Fruit fly (Drosophila melanogaster) whole organism, embryonic: ENCODE measurements around the gene CG31360.

Source experiments
- Asciz ChIP-seq: fragments of 200-800 bp; sonication (Bioruptor generic); optimal IDR thresholded peaks from 2 replicates; lab custom pipeline; 2017; ENCODE audit warnings: missing biosample characterization, mild to moderate bottlenecking, missing genetic modification characterization, missing genetic modification reagents
- C15 ChIP-seq: fragments of 200-800 bp; sonication (Bioruptor generic); IDR thresholded peaks from 3 replicates; pipeline ENCODE4 v1.3.6; 2022; ENCODE audit warnings: missing biosample characterization, missing genetic modification characterization
- CG10147 ChIP-seq: fragments of 200-800 bp; sonication (Bioruptor generic); optimal IDR thresholded peaks from 2 replicates; lab custom pipeline; 2019; ENCODE audit warnings: missing biosample characterization, mild to moderate bottlenecking, missing genetic modification characterization, moderate library complexity
- CG10274 ChIP-seq: fragments of 200-800 bp; sonication (Bioruptor generic); optimal IDR thresholded peaks from 3 replicates; lab custom pipeline; 2017; ENCODE audit warnings: missing biosample characterization, mild to moderate bottlenecking, missing genetic modification characterization
- CG10431 ChIP-seq: fragments of 200-800 bp; sonication (Bioruptor generic); optimal IDR thresholded peaks from 3 replicates; lab custom pipeline; 2018; ENCODE audit warnings: missing biosample characterization, mild to moderate bottlenecking, missing genetic modification characterization
- CG10979 ChIP-seq: fragments of 200-800 bp; sonication (Bioruptor generic); optimal IDR thresholded peaks from 2 replicates; lab custom pipeline; 2018; ENCODE audit warnings: missing biosample characterization, mild to moderate bottlenecking, missing genetic modification characterization, moderate library complexity
- CG12219 ChIP-seq: fragments of 200-800 bp; sonication (Bioruptor generic); optimal IDR thresholded peaks from 3 replicates; lab custom pipeline; 2018; ENCODE audit warnings: missing biosample characterization, mild to moderate bottlenecking, missing genetic modification characterization
- CG1602 ChIP-seq: fragments of 200-800 bp; sonication (Bioruptor generic); optimal IDR thresholded peaks from 3 replicates; lab custom pipeline; 2016; ENCODE audit warnings: missing biosample characterization, missing genetic modification characterization
- CG17612 ChIP-seq: fragments of 200-800 bp; sonication (Bioruptor generic); IDR thresholded peaks from 2 replicates; pipeline ENCODE4 v1.3.6; 2022; ENCODE audit warnings: missing biosample characterization, missing genetic modification characterization
- CG18619 ChIP-seq: fragments of 200-800 bp; sonication (Bioruptor generic); optimal IDR thresholded peaks from 3 replicates; lab custom pipeline; 2017; ENCODE audit warnings: missing biosample characterization, mild to moderate bottlenecking, missing genetic modification characterization
- CG6683 ChIP-seq: fragments of 200-800 bp; sonication (Bioruptor generic); optimal IDR thresholded peaks from 2 replicates; lab custom pipeline; 2017; ENCODE audit warnings: missing biosample characterization, mild to moderate bottlenecking, missing genetic modification characterization, missing genetic modification reagents
- CG7556 ChIP-seq: fragments of 200-800 bp; sonication (Bioruptor generic); optimal IDR thresholded peaks from 2 replicates; lab custom pipeline; 2017; ENCODE audit warnings: missing biosample characterization, mild to moderate bottlenecking, missing genetic modification characterization
- CG7963 ChIP-seq: fragments of 200-800 bp; sonication (Bioruptor generic); IDR thresholded peaks from 3 replicates; pipeline ENCODE4 v1.3.6; 2022; ENCODE audit warnings: missing biosample characterization, missing genetic modification characterization; ENCODE audit not compliant: partially characterized antibody
- CG8089 ChIP-seq: fragments of 200-800 bp; sonication (Bioruptor generic); optimal IDR thresholded peaks from 3 replicates; lab custom pipeline; 2016; ENCODE audit warnings: missing biosample characterization, missing genetic modification characterization
- CG9932 ChIP-seq: fragments of 200-800 bp; sonication (Bioruptor generic); IDR thresholded peaks from 2 replicates; pipeline ENCODE4 v1.3.6; 2022; ENCODE audit warnings: missing biosample characterization, missing genetic modification characterization
- Dip2 ChIP-seq: fragments of 200-800 bp; sonication (Bioruptor generic); IDR thresholded peaks from 2 replicates; pipeline ENCODE4 v1.3.6; 2022; ENCODE audit warnings: missing biosample characterization, missing genetic modification characterization
- Dref ChIP-seq: fragments of 200-800 bp; sonication (Bioruptor generic); IDR thresholded peaks from 2 replicates; pipeline ENCODE4 v1.3.6; 2022; ENCODE audit warnings: missing biosample characterization, missing genetic modification characterization
- Hr78 ChIP-seq, 2 experiments: fragments of 200-800 bp in 1 of 2; fragments of >200 bp in 1 of 2; sonication (Bioruptor generic) in 1 of 2; optimal IDR thresholded peaks; 2 replicates each; lab custom pipeline; 2017 to 2019; ENCODE audit warnings: missing biosample characterization in 2 of 2, missing genetic modification characterization in 2 of 2, mild to moderate bottlenecking in 1 of 2, moderate library complexity in 1 of 2
- MBD-R2 ChIP-seq: fragments of 200-800 bp; sonication (Bioruptor generic); IDR thresholded peaks from 2 replicates; pipeline ENCODE4 v1.3.6; 2022; ENCODE audit warnings: missing biosample characterization, missing genetic modification characterization
- Neu2 ChIP-seq: fragments of 200-800 bp; sonication (Bioruptor generic); optimal IDR thresholded peaks from 3 replicates; lab custom pipeline; 2016; ENCODE audit warnings: missing biosample characterization, missing genetic modification characterization, borderline replicate concordance
- Nf-YA ChIP-seq: fragments of 200-800 bp; sonication (Bioruptor generic); IDR thresholded peaks from 2 replicates; pipeline ENCODE4 v1.3.6; 2022; ENCODE audit warnings: missing biosample characterization, missing genetic modification characterization
- Oaz ChIP-seq: fragments of 200-800 bp; sonication (Bioruptor generic); IDR thresholded peaks from 2 replicates; pipeline ENCODE4 v1.3.6; 2022; ENCODE audit warnings: missing biosample characterization, missing genetic modification characterization
- Poxn ChIP-seq: fragments of 200-800 bp; sonication (Bioruptor generic); IDR thresholded peaks from 2 replicates; pipeline ENCODE4 v1.3.6; 2022; ENCODE audit warnings: missing biosample characterization, missing genetic modification characterization
- Ravus ChIP-seq: fragments of 200-800 bp; sonication (Bioruptor generic); IDR thresholded peaks from 2 replicates; pipeline ENCODE4 v1.3.6; 2022; ENCODE audit warnings: missing biosample characterization, missing genetic modification characterization
- Six4 ChIP-seq: fragments of 200-800 bp; sonication (Bioruptor generic); optimal IDR thresholded peaks from 2 replicates; lab custom pipeline; 2016; ENCODE audit warnings: missing biosample characterization, missing genetic modification characterization
- Taf1 ChIP-seq: fragments of 200-800 bp; sonication (Bioruptor generic); IDR thresholded peaks from 2 replicates; pipeline ENCODE4 v1.3.6; 2022; ENCODE audit warnings: missing biosample characterization, missing genetic modification characterization
- caup ChIP-seq: fragments of 200-800 bp; sonication (Bioruptor generic); optimal IDR thresholded peaks from 3 replicates; lab custom pipeline; 2017; ENCODE audit warnings: missing biosample characterization, mild to moderate bottlenecking, missing genetic modification characterization, moderate library complexity; ENCODE audit not compliant: severe bottlenecking
- ems ChIP-seq: fragments of 200-800 bp; sonication (Bioruptor generic); optimal IDR thresholded peaks from 3 replicates; lab custom pipeline; 2016; ENCODE audit warnings: missing biosample characterization, missing genetic modification characterization
- grn ChIP-seq: fragments of 200-800 bp; sonication (Bioruptor generic); optimal IDR thresholded peaks from 3 replicates; lab custom pipeline; 2017; ENCODE audit warnings: missing biosample characterization, missing genetic modification characterization
- jumu ChIP-seq: fragments of 200-800 bp; sonication (Bioruptor generic); optimal IDR thresholded peaks from 3 replicates; lab custom pipeline; 2016; ENCODE audit warnings: missing biosample characterization, missing genetic modification characterization
- lov ChIP-seq, 2 experiments: fragments of 200-800 bp in 1 of 2; fragments of >200 bp in 1 of 2; sonication (Bioruptor generic) in 1 of 2; IDR thresholded peaks in 1 of 2; optimal IDR thresholded peaks in 1 of 2; 2 replicates in 1 of 2; 3 replicates in 1 of 2; pipeline versions ENCODE4 v1.3.6 to Lab custom; 2017 to 2022; ENCODE audit warnings: missing biosample characterization in 1 of 2, missing genetic modification characterization in 1 of 2
- odd ChIP-seq: fragments of 200-800 bp; sonication (Bioruptor generic); optimal IDR thresholded peaks from 2 replicates; lab custom pipeline; 2017; ENCODE audit warnings: missing biosample characterization, mild to moderate bottlenecking, missing genetic modification characterization
- otp ChIP-seq: fragments of 200-800 bp; sonication (Bioruptor generic); IDR thresholded peaks from 3 replicates; pipeline ENCODE4, ENCODE4 v1.3.6; 2022; ENCODE audit warnings: missing biosample characterization, missing genetic modification characterization
- pfk ChIP-seq: fragments of 200-800 bp; sonication (Bioruptor generic); optimal IDR thresholded peaks from 2 replicates; lab custom pipeline; 2018; ENCODE audit warnings: missing biosample characterization, mild to moderate bottlenecking, missing genetic modification characterization, moderate library complexity
- phol ChIP-seq: fragments of 200-800 bp; sonication (Bioruptor generic); optimal IDR thresholded peaks from 3 replicates; lab custom pipeline; 2018; ENCODE audit warnings: missing biosample characterization, mild to moderate bottlenecking, missing genetic modification characterization, moderate library complexity
- pros ChIP-seq: fragments of 200-800 bp; sonication (Bioruptor generic); optimal IDR thresholded peaks from 3 replicates; lab custom pipeline; 2019; ENCODE audit warnings: missing biosample characterization, mild to moderate bottlenecking, missing genetic modification characterization, moderate library complexity
- ranshi ChIP-seq: fragments of 200-800 bp; sonication (Bioruptor generic); IDR thresholded peaks from 2 replicates; pipeline ENCODE4 v1.3.6; 2022; ENCODE audit warnings: missing biosample characterization, missing genetic modification characterization
- rib ChIP-seq: fragments of 200-800 bp; sonication (Bioruptor generic); IDR thresholded peaks from 2 replicates; pipeline ENCODE4 v1.3.6; 2022; ENCODE audit warnings: missing biosample characterization, missing genetic modification characterization
- sens ChIP-seq: fragments of 200-800 bp; sonication (Bioruptor generic); peaks from one replicate; lab custom pipeline; 2016; ENCODE audit warnings: missing biosample characterization, missing genetic modification characterization
- sqz ChIP-seq: fragments of 200-800 bp; sonication (Bioruptor generic); optimal IDR thresholded peaks from 3 replicates; lab custom pipeline; 2018; ENCODE audit warnings: missing biosample characterization, mild to moderate bottlenecking, missing genetic modification characterization
- sr ChIP-seq: fragments of 200-800 bp; sonication (Bioruptor generic); IDR thresholded peaks from 3 replicates; pipeline ENCODE4 v1.3.6; 2022; ENCODE audit warnings: missing biosample characterization, missing genetic modification characterization
- stwl ChIP-seq: fragments of 200-800 bp; sonication (Bioruptor generic); optimal IDR thresholded peaks from 3 replicates; lab custom pipeline; 2018; ENCODE audit warnings: missing biosample characterization, mild to moderate bottlenecking, missing genetic modification characterization, moderate library complexity
- tap ChIP-seq: fragments of 200-800 bp; optimal IDR thresholded peaks from 3 replicates; lab custom pipeline; 2019; ENCODE audit warnings: missing biosample characterization, mild to moderate bottlenecking, missing genetic modification characterization, moderate library complexity
- tin ChIP-seq: fragments of 200-800 bp; sonication (Bioruptor generic); optimal IDR thresholded peaks from 3 replicates; lab custom pipeline; 2016; ENCODE audit warnings: missing biosample characterization, missing genetic modification characterization
- toy ChIP-seq: fragments of 200-800 bp; sonication (Bioruptor generic); IDR thresholded peaks from 2 replicates; pipeline ENCODE4 v1.3.6; 2022; ENCODE audit warnings: missing biosample characterization, missing genetic modification characterization
- twi ChIP-seq: fragments of 200-800 bp; optimal IDR thresholded peaks from 2 replicates; lab custom pipeline; 2019; ENCODE audit warnings: missing biosample characterization, mild to moderate bottlenecking, missing genetic modification characterization, moderate library complexity
- unpg ChIP-seq: fragments of 200-800 bp; sonication (Bioruptor generic); optimal IDR thresholded peaks from 3 replicates; lab custom pipeline; 2018; ENCODE audit warnings: missing biosample characterization, mild to moderate bottlenecking, missing genetic modification characterization, moderate library complexity
- vfl ChIP-seq: fragments of 200-800 bp; sonication (Bioruptor generic); optimal IDR thresholded peaks from 2 replicates; lab custom pipeline; 2016; ENCODE audit warnings: missing biosample characterization, missing genetic modification characterization

Gene CG31360

dm6 chr3R:17703691-17704537 lies 19.0 kb downstream of the CG31360 start (continued):
- TF ChIP-seq CG6683 (GFP tag; lab: Kevin White, UChicago) (peak; percentile 96), Six4 (peak; percentile 99), Nf-YA (GFP tag; lab: Robert Waterston, UW) (peak; percentile 98), grn (GFP tag; lab: Kevin White, UChicago) (peak; percentile 95), Oaz (peak; percentile 97), jumu (GFP tag; lab: Kevin White, UChicago) (peak; percentile 99), CG9932 (peak; percentile 98), Taf1 (GFP tag; lab: Robert Waterston, UW) (peak; percentile 98), Poxn (GFP tag; lab: Robert Waterston, UW) (peak; percentile 98), CG10147 (GFP tag; lab: Kevin White, UChicago) (peak; percentile 97), toy (GFP tag; lab: Robert Waterston, UW) (peak; percentile 96), sqz (GFP tag; lab: Kevin White, UChicago) (peak; percentile 96), CG10274 (GFP tag; lab: Kevin White, UChicago) (peak; percentile 93), tap (tag; lab: Kevin White, UChicago) (peak; percentile 98), CG7963 (no peak), Dref (GFP tag; lab: Robert Waterston, UW) (peak; percentile 39), CG10431 (GFP tag; lab: Kevin White, UChicago) (peak; percentile 89), CG10979 (tag; lab: Kevin White, UChicago) (peak; percentile 99), tin (peak; percentile 99), otp (GFP tag; lab: Robert Waterston, UW) (peak; percentile 99), vfl (peak; percentile 98), ems (GFP tag; lab: Kevin White, UChicago) (peak; percentile 99), unpg (GFP tag; lab: Kevin White, UChicago) (peak; percentile 99), CG1602 (GFP tag; lab: Kevin White, UChicago) (peak; percentile 99), Neu2 (GFP tag; lab: Kevin White, UChicago) (peak; percentile 90), Asciz (peak; percentile 99), sens (GFP tag; lab: Kevin White, UChicago) (peak; percentile 100), Hr78 (GFP tag; optimal IDR thresholded peaks at IDR 0.05; lab: Kevin White, UChicago) (peak in 1 of 2 experiments; percentile 94), CG7556 (GFP tag; lab: Kevin White, UChicago) (peak; percentile 99), pros (GFP tag; lab: Kevin White, UChicago) (peak; percentile 23), CG17612 (GFP tag; lab: Robert Waterston, UW) (peak; percentile 98), caup (peak; percentile 99), Dip2 (GFP tag; lab: Robert Waterston, UW) (peak; percentile 70), stwl (peak; percentile 69), pfk (GFP tag; lab: Kevin White, UChicago) (peak; percentile 89), MBD-R2 (GFP tag; lab: Robert Waterston, UW) (peak; percentile 97), lov (optimal IDR thresholded peaks at IDR 0.05; lab: Kevin White, UChicago) (no peak), lov (GFP tag; IDR thresholded peaks at IDR 0.05; lab: Robert Waterston, UW) (peak; percentile 98), ranshi (GFP tag; lab: Robert Waterston, UW) (peak; percentile 99), CG18619 (GFP tag; lab: Kevin White, UChicago) (peak; percentile 99), Ravus (GFP tag; lab: Robert Waterston, UW) (peak; percentile 98), phol (tag; lab: Kevin White, UChicago) (peak; percentile 98), CG8089 (peak; percentile 99), C15 (peak; percentile 97), twi (tag; lab: Kevin White, UChicago) (peak; percentile 92), rib (peak; percentile 97), CG12219 (GFP tag; lab: Kevin White, UChicago) (peak; percentile 99), sr (peak; percentile 97), odd (GFP tag; lab: Kevin White, UChicago) (peak; percentile 98)
